Worm (Caenorhabditis elegans) whole organism, L4/young adult: ENCODE data around the gene catp-3.

Experiments
- W03F9.2 ChIP-seq: fragments of 150-350 bp; optimal IDR thresholded peaks from 2 replicates; lab custom pipeline; 2014; ENCODE audit warnings: missing biosample characterization, missing genetic modification characterization
- dao-5 ChIP-seq: sonication (generic microtip); optimal IDR thresholded peaks from 2 replicates; lab custom pipeline; 2016; ENCODE audit warnings: missing genotype, missing genetic modification characterization, moderate library complexity, missing compliant biosample characterization
- him-1 ChIP-seq: sonication (generic microtip); optimal IDR thresholded peaks from 2 replicates; lab custom pipeline; 2016; ENCODE audit warnings: missing genotype, missing genetic modification reagents, missing genetic modification characterization, missing compliant biosample characterization

Gene catp-3

ce11 chrV:8046706-8047105 lies 29.1 kb upstream of the catp-3 start, which contains the start of gene ZC513.3:
TSS of gene ZC513.3 (plus strand) at chrV:8047006.
- TF ChIP-seq dao-5 (no peak), him-1 (tag; lab: Kevin White, UChicago) (no peak), W03F9.2 (no peak)

ce11 chrV:8050059-8050677 lies 25.6 kb upstream of the catp-3 start:
- TF ChIP-seq dao-5 (no peak), W03F9.2 (no peak), him-1 (tag; lab: Kevin White, UChicago) (no peak)

- TF ChIP-seq W03F9.2: no peak
- TF ChIP-seq dao-5: no peak
- no peak for TF ChIP-seq him-1 (tag; lab: Kevin White, UChicago)
These were observed 25.0 kb upstream of the catp-3 start, which contains the start of gene col-43 for ce11 chrV:8050811-8051210. TSS of gene col-43 (minus strand) at chrV:8050911.

ce11 chrV:8051851-8052250 lies 24.0 kb upstream of the catp-3 start, which contains the start of gene sth-1:
TSS of gene sth-1 (plus strand) at chrV:8052151.
- no peak for TF ChIP-seq dao-5
- TF ChIP-seq W03F9.2: no peak
- TF ChIP-seq him-1 (tag; lab: Kevin White, UChicago): no peak

- TF ChIP-seq W03F9.2 (no peak), dao-5 (no peak), him-1 (tag; lab: Kevin White, UChicago) (no peak)
These were observed 21.7 kb upstream of the catp-3 start, which contains the start of gene ZC513.2 for ce11 chrV:8054130-8054529. TSS of gene ZC513.2 (plus strand) at chrV:8054430.

DNA sequence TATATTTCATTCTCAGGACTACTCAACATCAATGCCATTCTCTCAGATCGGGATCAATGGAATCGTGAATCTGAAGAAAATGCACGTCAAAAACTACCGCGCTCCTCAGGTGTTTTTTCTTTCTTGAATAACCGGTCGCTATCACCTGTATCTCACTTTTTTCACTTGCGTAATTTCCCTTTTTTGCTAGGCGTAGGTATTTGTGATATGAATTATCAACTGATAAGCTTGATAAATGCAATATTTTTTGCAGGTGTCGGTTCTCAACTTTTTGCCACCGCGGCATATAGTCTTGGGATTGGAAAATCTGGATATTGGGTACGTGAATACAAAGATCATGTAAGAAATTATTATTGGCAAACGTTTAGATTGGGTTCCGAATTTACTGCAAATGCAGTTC lies 20.6 kb upstream of the catp-3 start:
- TF ChIP-seq dao-5 (no peak), W03F9.2 (no peak), him-1 (tag; lab: Kevin White, UChicago) (no peak)

ce11 chrV:8058359-8058758 lies 17.5 kb upstream of the catp-3 start, which contains the start of gene str-138:
TSS of gene str-138 (plus strand) at chrV:8058659.
- TF ChIP-seq dao-5 (no peak), him-1 (tag; lab: Kevin White, UChicago) (no peak)

DNA sequence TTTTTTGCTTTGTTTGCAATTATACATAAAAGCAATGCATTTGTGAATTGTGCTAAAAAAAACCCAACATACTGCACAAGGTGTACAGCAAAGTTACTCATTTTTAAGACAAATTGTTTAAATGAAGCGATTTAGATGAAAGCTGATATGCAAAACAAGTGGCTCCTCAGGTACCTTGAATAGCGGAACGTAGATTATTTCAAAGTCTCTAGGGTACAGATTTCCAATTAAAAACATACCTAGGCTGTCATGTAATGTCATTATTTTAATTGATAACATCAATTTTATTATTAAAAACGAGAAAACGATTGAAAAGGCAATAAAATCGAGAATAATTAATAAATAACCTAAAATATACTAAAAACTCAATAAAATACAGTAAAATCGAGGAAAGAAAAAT lies 13.7 kb upstream of the catp-3 start, which contains the start of gene str-139:
Gene str-139, minus strand, starts transcription at position 101 of the 400 bp plus-strand sequence.
- TF ChIP-seq dao-5 (no peak), W03F9.2 (no peak), him-1 (tag; lab: Kevin White, UChicago) (no peak)

- no peak for TF ChIP-seq him-1 (tag; lab: Kevin White, UChicago)
- TF ChIP-seq dao-5: no peak
- TF ChIP-seq W03F9.2: no peak
These were observed 8.0 kb upstream of the catp-3 start, which contains the start of gene str-140 for ce11 chrV:8067800-8068199. TSS of gene str-140 (minus strand) at chrV:8067900.

ce11 chrV:8069637-8070036 lies 6.2 kb upstream of the catp-3 start, which contains the start of gene str-143:
TSS of gene str-143 (minus strand) at chrV:8069737.
- TF ChIP-seq him-1 (tag; lab: Kevin White, UChicago): no peak
- TF ChIP-seq W03F9.2: no peak
- no peak for TF ChIP-seq dao-5

DNA sequence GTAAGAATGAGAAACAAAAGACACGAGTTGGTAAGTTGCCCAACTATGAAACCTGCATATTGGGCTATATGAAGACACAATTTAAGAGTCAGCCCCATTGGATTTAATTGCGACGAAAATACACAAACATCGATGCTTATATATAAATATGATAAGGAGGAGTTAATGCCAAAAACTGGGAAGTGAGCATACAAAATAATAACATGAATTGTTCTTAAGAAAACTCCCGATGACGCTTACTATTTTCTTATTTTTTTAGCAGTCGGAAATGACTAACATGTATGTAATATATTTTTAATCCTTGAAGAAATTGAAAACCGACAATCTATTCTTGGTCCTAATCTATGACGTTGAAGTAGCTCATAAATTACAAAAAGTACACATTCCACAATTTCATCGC lies 3.8 kb upstream of the catp-3 start, which contains the start of gene str-144:
Gene str-144, minus strand, starts transcription at position 101 of the 400 bp plus-strand sequence.
- no peak for TF ChIP-seq him-1 (tag; lab: Kevin White, UChicago)
- no peak for TF ChIP-seq W03F9.2
- no peak for TF ChIP-seq dao-5

DNA sequence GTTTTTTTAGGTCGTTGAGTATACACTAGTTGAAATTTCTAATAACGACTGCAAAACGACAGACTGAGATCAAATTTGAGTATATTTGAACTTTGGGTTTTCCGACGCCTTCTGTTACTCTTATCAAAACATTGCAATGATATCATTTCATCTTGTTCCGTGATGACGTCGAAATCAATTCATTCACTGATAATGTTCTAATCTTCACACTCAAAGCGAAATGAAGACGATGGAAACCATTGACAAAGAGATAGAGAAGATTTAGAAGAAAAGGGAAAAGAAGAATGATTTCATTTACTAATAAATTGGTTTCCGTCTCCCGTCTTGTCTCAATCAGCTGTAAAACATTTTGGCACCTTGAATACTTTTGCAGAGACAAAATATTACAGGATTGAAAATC lies 2.6 kb upstream of the catp-3 start:
- no peak for TF ChIP-seq dao-5
- TF ChIP-seq him-1 (tag; lab: Kevin White, UChicago): no peak
- no peak for TF ChIP-seq W03F9.2

ce11 chrV:8079813-8080212 lies 4.0 kb downstream of the catp-3 start:
- TF ChIP-seq W03F9.2 (no peak), him-1 (tag; lab: Kevin White, UChicago) (no peak), dao-5 (no peak)

ce11 chrV:8081579-8081978 lies 5.8 kb downstream of the catp-3 start, which contains the start of gene str-131:
TSS of gene str-131 (minus strand) at chrV:8081679.
- TF ChIP-seq dao-5: no peak
- TF ChIP-seq him-1 (tag; lab: Kevin White, UChicago): no peak
- TF ChIP-seq W03F9.2: no peak

ce11 chrV:8085141-8085540 lies 9.3 kb downstream of the catp-3 start, which contains the start of gene C09H5.7:
TSS of gene C09H5.7 (minus strand) at chrV:8085241.
- TF ChIP-seq dao-5: no peak
- no peak for TF ChIP-seq him-1 (tag; lab: Kevin White, UChicago)
- TF ChIP-seq W03F9.2: no peak
